Worm (Caenorhabditis elegans): ENCODE data around the gene nhr-46.

Gene nhr-46

DNA sequence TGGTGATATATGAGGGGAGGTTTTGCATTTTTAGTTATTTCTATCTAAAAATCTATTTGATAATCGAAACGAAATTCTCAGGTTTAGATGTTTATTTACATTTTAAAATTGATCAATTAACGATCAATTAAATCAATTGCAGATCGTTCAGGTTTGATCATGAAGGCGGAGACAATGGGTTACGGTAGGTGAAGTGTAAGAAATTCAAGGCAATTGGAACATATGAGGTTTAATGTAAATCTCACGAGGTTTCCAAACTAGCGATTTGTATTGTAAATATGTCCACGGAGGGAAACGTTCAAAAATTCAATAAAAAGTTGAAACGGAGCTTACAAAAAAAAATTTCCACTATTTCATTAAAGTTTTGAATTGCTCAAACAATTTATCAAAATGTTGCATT, 21.9 kb upstream of the nhr-46 start:
- TF ChIP-seq nhr-179 (tag; optimal IDR thresholded peaks at IDR 0.05) (no peak), athp-1 (tag; optimal IDR thresholded peaks at IDR 0.05) (no peak), F22D6.2 (tag; optimal IDR thresholded peaks at IDR 0.05) (no peak), Y56A3A.18 (GFP tag; IDR thresholded peaks at IDR 0.05) (no peak), mes-4 (tag; optimal IDR thresholded peaks at IDR 0.05) (no peak), F33H1.4 (GFP tag; IDR thresholded peaks at IDR 0.05) (no peak), ztf-22 (GFP tag; optimal IDR thresholded peaks at IDR 0.05) (no peak), ceh-100 (GFP tag; IDR thresholded peaks at IDR 0.05) (no peak)

DNA sequence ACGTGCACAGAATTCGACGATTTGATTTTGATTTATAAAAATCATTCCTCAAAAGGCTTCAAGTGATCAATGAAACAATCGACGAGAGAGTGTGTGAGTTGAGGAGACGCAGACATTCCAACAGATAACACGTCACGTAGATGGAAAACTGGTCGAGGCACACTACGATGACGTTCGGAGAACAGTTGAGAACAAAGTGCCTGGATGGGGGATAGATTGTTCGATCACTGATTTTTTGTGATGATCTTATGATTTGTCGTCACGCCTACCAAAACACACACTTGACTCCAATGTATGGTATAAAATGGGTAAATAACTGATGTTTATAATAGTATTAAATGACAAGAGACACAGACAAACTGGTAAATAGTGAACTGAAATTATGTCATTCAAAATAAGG, 20.7 kb upstream of the nhr-46 start:
- TF ChIP-seq aptf-3 (GFP tag; IDR thresholded peaks at IDR 0.05) (no peak), sea-2 (GFP tag; IDR thresholded peaks at IDR 0.05) (no peak), snpc-4 (GFP tag; optimal IDR thresholded peaks at IDR 0.05) (no peak), snpc-4 (tag; optimal IDR thresholded peaks at IDR 0.05) (peak in 1 of 4 experiments; percentile 11), tbp1 (GFP tag; optimal IDR thresholded peaks at IDR 0.05) (peak; percentile 6), nhr-80 (tag; optimal IDR thresholded peaks at IDR 0.05) (peak; percentile 42), attf-3 (GFP tag; conservative IDR thresholded peaks at IDR 0.05) (no peak), B0261.1 (tag; optimal IDR thresholded peaks at IDR 0.05) (no peak), hsf-1 (GFP tag; IDR thresholded peaks at IDR 0.05) (no peak), ceh-79 (tag; optimal IDR thresholded peaks at IDR 0.05) (no peak), atf-7 (tag; optimal IDR thresholded peaks at IDR 0.05) (peak; percentile 14), lin-40 (tag; optimal IDR thresholded peaks at IDR 0.05) (peak; percentile 66), mes-4 (tag; optimal IDR thresholded peaks at IDR 0.05) (no peak), somi-1 (GFP tag; optimal IDR thresholded peaks at IDR 0.05) (peak; percentile 56), ztf-26 (tag; optimal IDR thresholded peaks at IDR 0.05) (peak; percentile 61), nfyb-1 (GFP tag; IDR thresholded peaks at IDR 0.05) (peak; percentile 50; the same call in 1 of the 2 replicates), lin-26 (GFP tag; IDR thresholded peaks at IDR 0.05) (peak; percentile 60; the same call in 1 of the 2 replicates), K12H6.12 (tag; optimal IDR thresholded peaks at IDR 0.05) (no peak), hmg-1.2 (GFP tag; IDR thresholded peaks at IDR 0.05) (peak; percentile 86), nhr-179 (tag; optimal IDR thresholded peaks at IDR 0.05) (no peak)

DNA sequence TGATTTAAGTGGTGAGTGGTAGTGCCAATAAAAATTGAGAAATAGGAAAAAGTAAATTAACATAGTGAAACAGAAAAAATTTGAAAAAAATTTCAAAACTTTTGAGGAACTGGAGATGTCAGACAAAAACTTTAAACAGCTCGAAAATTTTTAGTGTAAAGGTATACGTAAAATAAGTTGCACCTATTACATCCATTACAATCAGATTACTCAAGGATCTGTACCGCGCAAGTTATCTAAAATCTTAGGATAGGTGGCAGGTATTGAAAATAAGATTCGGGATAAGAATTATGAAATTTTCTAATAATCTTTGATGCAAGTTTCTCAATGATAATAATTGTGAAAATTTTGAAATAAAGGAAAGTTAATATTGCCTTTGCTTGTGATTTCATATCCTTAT, 9.1 kb upstream of the nhr-46 start:
- TF ChIP-seq pbrm-1 (GFP tag; IDR thresholded peaks at IDR 0.05) (no peak), ccch-3 (GFP tag; optimal IDR thresholded peaks at IDR 0.05) (no peak), dox-1 (GFP tag; IDR thresholded peaks at IDR 0.05) (no peak), hmg-20 (GFP tag; IDR thresholded peaks at IDR 0.05) (no peak), hlh-12 (tag; optimal IDR thresholded peaks at IDR 0.05) (no peak), F52B5.7 (tag; optimal IDR thresholded peaks at IDR 0.05) (no peak), ztf-6 (GFP tag; IDR thresholded peaks at IDR 0.05) (no peak), repo-1 (tag; optimal IDR thresholded peaks at IDR 0.05) (no peak), attf-6 (GFP tag; IDR thresholded peaks at IDR 0.05) (no peak), akir-1 (GFP tag; optimal IDR thresholded peaks at IDR 0.05) (no peak), K11D2.4 (GFP tag; IDR thresholded peaks at IDR 0.05) (no peak), madf-6 (GFP tag; IDR thresholded peaks at IDR 0.05) (no peak), lin-40 (tag; optimal IDR thresholded peaks at IDR 0.05) (no peak), lsy-27 (tag; optimal IDR thresholded peaks at IDR 0.05; ENCODE audit: borderline replicate concordance, insufficient read depth) (no peak), die-1 (tag; optimal IDR thresholded peaks at IDR 0.05) (no peak)

Data from whole organism, young adult.